Worm (Caenorhabditis elegans) whole organism, midembryonic: ENCODE measurements around the gene F09A5.2.

Experiments
- flt-1 ChIP-seq: fragments of 200-800 bp; sonication (Bioruptor generic); IDR thresholded peaks from 2 replicates; pipeline ENCODE4 v1.3.6; 2022; ENCODE audit warnings: missing genetic modification characterization, missing compliant biosample characterization
- klf-2 ChIP-seq: fragments of 200-800 bp; sonication (Bioruptor generic); conservative IDR thresholded peaks from 2 replicates; pipeline ENCODE4 v1.3.6; 2022; ENCODE audit warnings: missing genetic modification reagents, missing genetic modification characterization, missing compliant biosample characterization
- ztf-23 ChIP-seq: fragments of 200-800 bp; sonication (Bioruptor generic); IDR thresholded peaks from 2 replicates; pipeline ENCODE4 v1.3.6; 2022; ENCODE audit warnings: missing genetic modification reagents, missing genetic modification characterization, missing compliant biosample characterization
- ztf-29 ChIP-seq: fragments of 200-800 bp; sonication (Bioruptor generic); IDR thresholded peaks from 2 replicates; pipeline ENCODE4 v1.3.6; 2022; ENCODE audit warnings: missing genetic modification reagents, missing genetic modification characterization, missing compliant biosample characterization

- TF ChIP-seq klf-2 (GFP tag; lab: Robert Waterston, UW) = no peak
- no peak for TF ChIP-seq ztf-23
- TF ChIP-seq ztf-29 (GFP tag; lab: Robert Waterston, UW) = no peak
- TF ChIP-seq flt-1 = no peak
Measured at ce11 chrX:13178347-13178746, 43.4 kb downstream of the F09A5.2 start, which contains the start of gene nlp-3.
